Fruit fly (Drosophila melanogaster) Kc167 (cell line): ENCODE data around the gene Vha16-5.

Source experiments
- Myc ChIP-seq: fragments of >200 bp; optimal IDR thresholded peaks from 2 replicates; lab custom pipeline; 2017; ENCODE audit warnings: missing external identifiers
- insv ChIP-seq: fragments of >200 bp; optimal IDR thresholded peaks from 3 replicates; lab custom pipeline; 2018; ENCODE audit warnings: missing external identifiers
- psq ChIP-seq: fragments of >200 bp; optimal IDR thresholded peaks from 2 replicates; lab custom pipeline; 2017; ENCODE audit warnings: missing external identifiers

DNA sequence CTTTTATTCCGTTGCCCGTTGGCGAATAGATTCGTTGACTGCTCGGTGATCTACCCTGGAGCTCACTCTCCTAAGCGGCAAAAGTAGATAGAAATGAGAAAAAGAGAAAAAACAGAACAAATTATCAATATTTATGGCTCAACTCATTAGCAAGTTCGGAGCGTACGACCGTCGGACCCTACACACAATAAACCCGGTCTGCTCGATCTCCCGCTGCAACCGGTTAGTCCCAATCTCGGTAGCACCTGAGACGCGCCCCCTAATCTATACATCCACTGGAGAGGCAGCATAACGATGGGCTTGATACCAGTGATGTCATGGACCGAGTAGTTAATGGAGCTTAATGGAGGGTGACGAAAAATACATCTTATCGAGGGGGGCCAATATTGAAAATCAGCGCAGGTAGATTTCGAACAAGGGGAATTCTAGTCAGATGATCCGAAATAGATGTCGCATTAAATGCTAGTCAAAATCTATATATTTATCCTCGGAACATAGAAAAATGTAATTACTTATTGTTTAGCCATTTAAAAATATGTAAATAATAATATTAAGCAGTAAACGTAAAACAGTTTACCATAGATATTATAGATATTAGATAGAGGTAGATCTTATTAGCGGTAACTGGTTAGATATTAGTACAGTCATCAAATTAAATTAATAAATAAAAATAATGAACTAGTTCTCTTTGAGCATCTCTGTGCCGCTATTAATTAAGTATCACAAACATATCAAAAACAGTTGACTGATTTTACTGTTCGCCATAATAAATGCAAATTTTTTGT, 49.6 kb downstream of the Vha16-5 start, which contains the start of gene CG7296:
- TF ChIP-seq psq, result no peak
- no peak for TF ChIP-seq insv (lab: Kevin White, UChicago)
- TF ChIP-seq Myc (lab: Kevin White, UChicago), result no peak
